Fruit fly (Drosophila melanogaster): ENCODE results near the gene nAChRbeta2.
A peak's percentile ranks its signal among the peaks of the same experiment; 100 is the strongest.

Gene nAChRbeta2

dm6 chr3R:24555932-24556331, 41.0 kb upstream of the nAChRbeta2 start (continued):
- TF ChIP-seq CG42726 (GFP tag; IDR thresholded peaks at IDR 0.05; ENCODE audit: partially characterized antibody) = no peak
- 0 out of 3 replicates have a peak, but pooled peaks have one; percentile 8 for TF ChIP-seq knrl (GFP tag; IDR thresholded peaks at IDR 0.05; ENCODE audit: partially characterized antibody)
- peak; percentile 57; the same call in 1 of the 3 replicates for TF ChIP-seq mld (GFP tag; IDR thresholded peaks at IDR 0.05; ENCODE audit: partially characterized antibody)
- peak; percentile 81; the same call in 1 of the 2 replicates for TF ChIP-seq amos (GFP tag; IDR thresholded peaks at IDR 0.05; ENCODE audit: partially characterized antibody)
- TF ChIP-seq CG7839 (tag; optimal IDR thresholded peaks at IDR 0.05) = no peak
- TF ChIP-seq bbx (GFP tag; IDR thresholded peaks at IDR 0.05; ENCODE audit: partially characterized antibody) = no peak; the same call in 1 of the 2 replicates
- no peak for TF ChIP-seq bab2 (GFP tag; optimal IDR thresholded peaks at IDR 0.05)
- TF ChIP-seq CG31388 (GFP tag; optimal IDR thresholded peaks at IDR 0.05) = no peak
- no peak for TF ChIP-seq fd96Cb (tag; optimal IDR thresholded peaks at IDR 0.05)
- TF ChIP-seq BtbVII (GFP tag; optimal IDR thresholded peaks at IDR 0.05) = no peak
- peak; percentile 73 for TF ChIP-seq CG16813 (GFP tag; IDR thresholded peaks at IDR 0.05; ENCODE audit: partially characterized antibody)
- TF ChIP-seq vnd (GFP tag; IDR thresholded peaks at IDR 0.05; ENCODE audit: partially characterized antibody) = peak; percentile 31; the same call in 2 of the 3 replicates
- TF ChIP-seq Trl (optimal IDR thresholded peaks at IDR 0.05) = no peak
- no peak for TF ChIP-seq Trl (GFP tag; optimal IDR thresholded peaks at IDR 0.05)
- no peak for TF ChIP-seq zen2 (GFP tag; IDR thresholded peaks at IDR 0.05; ENCODE audit: partially characterized antibody)
- TF ChIP-seq schlank (tag; optimal IDR thresholded peaks at IDR 0.05) = no peak
- no peak for TF ChIP-seq CG11398 (GFP tag; optimal IDR thresholded peaks at IDR 0.05)
- no peak for TF ChIP-seq peb (GFP tag; IDR thresholded peaks at IDR 0.05)
- TF ChIP-seq z (GFP tag; IDR thresholded peaks at IDR 0.05) = 0 out of 3 replicates have a peak, but pooled peaks have one; percentile 22
- peak; percentile 54; the same call in 1 of the 3 replicates for TF ChIP-seq CG7963 (GFP tag; IDR thresholded peaks at IDR 0.05; ENCODE audit: partially characterized antibody)
- no peak for TF ChIP-seq E2f2 (GFP tag; IDR thresholded peaks at IDR 0.05)
- peak; percentile 70; the same call in 1 of the 3 replicates for TF ChIP-seq CG6791 (GFP tag; IDR thresholded peaks at IDR 0.05; ENCODE audit: partially characterized antibody)
- no peak for TF ChIP-seq C15 (GFP tag; IDR thresholded peaks at IDR 0.05)
- TF ChIP-seq hkb (optimal IDR thresholded peaks at IDR 0.05) = no peak
- no peak for TF ChIP-seq hkb (GFP tag; IDR thresholded peaks at IDR 0.05)
- no peak for TF ChIP-seq jumu (GFP tag; optimal IDR thresholded peaks at IDR 0.05)
- TF ChIP-seq tgo (GFP tag; IDR thresholded peaks at IDR 0.05) = no peak
- peak; percentile 94 for TF ChIP-seq Bdp1 (GFP tag; optimal IDR thresholded peaks at IDR 0.05)
- TF ChIP-seq CG11504 (tag; optimal IDR thresholded peaks at IDR 0.05) = no peak
- no peak for TF ChIP-seq CG17359 (tag; optimal IDR thresholded peaks at IDR 0.05)
- TF ChIP-seq Doc3 (GFP tag; IDR thresholded peaks at IDR 0.05; ENCODE audit: partially characterized antibody) = peak; percentile 41; the same call in 2 of the 3 replicates
- TF ChIP-seq B-H1 (GFP tag; IDR thresholded peaks at IDR 0.05) = no peak
- no peak for TF ChIP-seq h (optimal IDR thresholded peaks at IDR 0.05)
- no peak for TF ChIP-seq H2.0 (GFP tag; IDR thresholded peaks at IDR 0.05)
- no peak for TF ChIP-seq dpn (GFP tag; optimal IDR thresholded peaks at IDR 0.05)
- TF ChIP-seq Jarid2 (GFP tag; optimal IDR thresholded peaks at IDR 0.05) = no peak

- TF ChIP-seq amos (GFP tag; IDR thresholded peaks at IDR 0.05; ENCODE audit: partially characterized antibody) (peak; percentile 82; the same call in 1 of the 2 replicates), abd-A (tag; optimal IDR thresholded peaks at IDR 0.05) (no peak), Ets97D (GFP tag; optimal IDR thresholded peaks at IDR 0.05) (no peak), bbx (GFP tag; IDR thresholded peaks at IDR 0.05; ENCODE audit: partially characterized antibody) (peak; percentile 40; the same call in 1 of the 2 replicates), Bdp1 (GFP tag; optimal IDR thresholded peaks at IDR 0.05) (peak; percentile 97), trem (tag; optimal IDR thresholded peaks at IDR 0.05) (no peak), sim (GFP tag; IDR thresholded peaks at IDR 0.05) (no peak), caup (GFP tag; optimal IDR thresholded peaks at IDR 0.05; ENCODE audit: severe bottlenecking) (no peak), Pdp1 (GFP tag; optimal IDR thresholded peaks at IDR 0.05) (peak in 1 of 2 experiments; percentile 69), CG11093 (GFP tag; IDR thresholded peaks at IDR 0.05) (no peak), oc (tag; optimal IDR thresholded peaks at IDR 0.05) (no peak), Opbp (GFP tag; IDR thresholded peaks at IDR 0.05; ENCODE audit: partially characterized antibody) (peak; percentile 67; the same call in 2 of the 3 replicates), salm (tag; optimal IDR thresholded peaks at IDR 0.05) (no peak), CG16813 (GFP tag; IDR thresholded peaks at IDR 0.05; ENCODE audit: partially characterized antibody) (peak; percentile 83), Neu2 (GFP tag; optimal IDR thresholded peaks at IDR 0.05; ENCODE audit: borderline replicate concordance) (no peak), CG4424 (GFP tag; optimal IDR thresholded peaks at IDR 0.05) (no peak), Hr39 (optimal IDR thresholded peaks at IDR 0.05) (no peak), chinmo (GFP tag; IDR thresholded peaks at IDR 0.05; ENCODE audit: partially characterized antibody) (0 out of 4 replicates have a peak, but pooled peaks have one; percentile 27), CG4282 (GFP tag; optimal IDR thresholded peaks at IDR 0.05) (no peak)
Observed at dm6 chr3R:24555150-24555549, 40.2 kb upstream of the nAChRbeta2 start.
